Fruit fly (Drosophila melanogaster) whole organism, wandering third instar larva: ENCODE data around the gene sac.

Source experiments
- br ChIP-seq: fragments of 200-800 bp; sonication (Bioruptor generic); optimal IDR thresholded peaks from 2 replicates; lab custom pipeline; 2016; ENCODE audit warnings: missing biosample characterization, missing genetic modification characterization
- brk ChIP-seq: fragments of 200-800 bp; sonication (Bioruptor generic); optimal IDR thresholded peaks from 2 replicates; lab custom pipeline; 2016; ENCODE audit warnings: missing biosample characterization, mild to moderate bottlenecking, missing genetic modification characterization
- dmrt93B ChIP-seq: fragments of 200-800 bp; sonication (Bioruptor generic); optimal IDR thresholded peaks from 2 replicates; lab custom pipeline; 2018; ENCODE audit warnings: missing biosample characterization, mild to moderate bottlenecking, missing genetic modification characterization
- ey ChIP-seq: fragments of 200-800 bp; sonication (Bioruptor generic); optimal IDR thresholded peaks from 2 replicates; lab custom pipeline; 2016; ENCODE audit warnings: missing biosample characterization, missing genetic modification characterization
- foxo ChIP-seq, 2 experiments: fragments of 200-800 bp; sonication (Bioruptor generic); optimal IDR thresholded peaks; 2 replicates in 1 of 2; 3 replicates in 1 of 2; lab custom pipeline; 2016 to 2017; ENCODE audit warnings: missing biosample characterization in 2 of 2, missing genetic modification characterization in 2 of 2
- fru ChIP-seq: fragments of 200-800 bp; sonication (Bioruptor generic); optimal IDR thresholded peaks from 3 replicates; lab custom pipeline; 2016; ENCODE audit warnings: missing biosample characterization, mild to moderate bottlenecking, missing genetic modification characterization
- lola ChIP-seq: fragments of >200 bp; optimal IDR thresholded peaks from 2 replicates; lab custom pipeline; 2017; ENCODE audit warnings: missing biosample characterization, missing genetic modification characterization
- pan ChIP-seq: fragments of >200 bp; optimal IDR thresholded peaks from 2 replicates; lab custom pipeline; 2017
- psq ChIP-seq: fragments of 200-800 bp; sonication (Bioruptor generic); optimal IDR thresholded peaks from 3 replicates; lab custom pipeline; 2017; ENCODE audit warnings: missing biosample characterization, mild to moderate bottlenecking, missing genetic modification characterization, moderate library complexity
- rgr ChIP-seq: fragments of 200-800 bp; sonication (Bioruptor generic); optimal IDR thresholded peaks from 3 replicates; lab custom pipeline; 2016; ENCODE audit warnings: missing biosample characterization, mild to moderate bottlenecking, missing genetic modification characterization
- sage ChIP-seq: fragments of 200-800 bp; sonication (Bioruptor generic); optimal IDR thresholded peaks from 2 replicates; lab custom pipeline; 2016; ENCODE audit warnings: missing biosample characterization, mild to moderate bottlenecking, missing genetic modification characterization
- usp ChIP-seq: fragments of >200 bp; optimal IDR thresholded peaks from 2 replicates; lab custom pipeline; 2017; ENCODE audit warnings: missing biosample characterization, missing genetic modification characterization
- woc ChIP-seq: sonication (Bioruptor generic); optimal IDR thresholded peaks from 2 replicates; lab custom pipeline; 2016; ENCODE audit warnings: missing biosample characterization, mild to moderate bottlenecking, missing genetic modification characterization

DNA sequence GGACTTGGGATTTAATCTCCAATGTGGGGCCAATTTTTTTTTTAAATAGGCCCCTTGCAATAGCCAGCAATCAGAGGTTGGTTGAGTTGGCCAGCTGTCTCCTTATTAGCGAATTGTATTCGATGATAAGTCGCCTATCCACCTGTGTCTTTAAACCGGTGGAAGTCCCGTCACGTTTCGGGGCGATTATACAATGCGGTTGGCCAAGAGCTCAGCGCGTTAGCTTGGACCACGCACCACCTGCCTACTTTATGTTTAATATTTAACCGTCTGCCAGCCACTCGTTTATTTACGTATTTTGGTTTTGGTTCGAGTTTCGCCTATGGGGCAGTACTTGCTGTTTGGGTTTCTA lies 9.9 kb upstream of the sac start:
- TF ChIP-seq woc (no peak), pan (no peak), brk (GFP tag; lab: Kevin White, UChicago) (no peak), br (no peak), psq (no peak), lola (GFP tag; lab: Kevin White, UChicago) (no peak), rgr (no peak), foxo (GFP tag; optimal IDR thresholded peaks at IDR 0.05; lab: Kevin White, UChicago) (no peak), usp (no peak), sage (GFP tag; lab: Kevin White, UChicago) (no peak), dmrt93B (GFP tag; lab: Kevin White, UChicago) (no peak), ey (GFP tag; lab: Kevin White, UChicago) (no peak), fru (GFP tag; lab: Kevin White, UChicago) (no peak)
